Worm (Caenorhabditis elegans): Measurements from ENCODE around the gene smcr-8.

Gene smcr-8

ce11 chrIII:4984444-4985086 lies 14.6 kb upstream of the smcr-8 start, which contains the start of gene C27F2.7 (continued):
- TF ChIP-seq F33H1.4 (GFP tag; IDR thresholded peaks at IDR 0.05) (peak; percentile 76), lag-1 (GFP tag; IDR thresholded peaks at IDR 0.05) (no peak), Y56A3A.18 (GFP tag; IDR thresholded peaks at IDR 0.05) (no peak), ceh-27 (GFP tag; optimal IDR thresholded peaks at IDR 0.05) (no peak), F37B4.10 (GFP tag; IDR thresholded peaks at IDR 0.05) (no peak), dpl-1 (GFP tag; optimal IDR thresholded peaks at IDR 0.05) (peak; percentile 47), hmg-1.2 (GFP tag; IDR thresholded peaks at IDR 0.05) (peak; percentile 48), madf-3 (GFP tag; IDR thresholded peaks at IDR 0.05) (peak; percentile 70; the same call in 1 of the 2 replicates), ztf-6 (GFP tag; IDR thresholded peaks at IDR 0.05) (no peak), lin-54 (GFP tag; optimal IDR thresholded peaks at IDR 0.05) (peak; percentile 75), nfyb-1 (GFP tag; IDR thresholded peaks at IDR 0.05) (peak; percentile 95), F39B2.1 (GFP tag; IDR thresholded peaks at IDR 0.05) (no peak), pbrm-1 (GFP tag; IDR thresholded peaks at IDR 0.05) (peak; percentile 58; the same call in 1 of the 2 replicates)

DNA sequence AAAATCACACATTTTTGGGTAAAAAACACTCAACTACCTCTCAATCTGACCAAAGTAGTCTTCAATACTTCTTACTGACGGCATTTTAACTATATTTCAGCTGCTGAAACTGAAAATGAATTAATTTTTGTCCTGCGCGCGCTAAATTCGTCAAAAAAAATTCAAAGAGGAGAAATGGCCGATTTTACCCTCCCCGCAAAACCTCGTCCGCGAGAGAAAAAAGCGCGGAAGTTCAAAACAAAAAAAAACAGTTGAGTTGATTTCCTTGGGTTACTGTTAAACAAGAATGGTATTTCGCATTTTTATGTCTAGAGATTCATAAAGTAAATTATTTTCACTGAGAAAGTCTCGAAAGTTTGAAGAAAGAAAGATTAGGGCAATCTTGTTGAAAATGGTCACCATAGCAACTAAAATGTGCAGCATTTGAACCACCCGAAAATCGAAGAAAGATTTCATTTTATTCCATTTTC lies 12.3 kb upstream of the smcr-8 start, which contains the start of the genes C27F2.10 and wdr-60:
TSS of gene C27F2.10 (minus strand) at position 109 of the 470 bp plus-strand sequence.
TSS of gene wdr-60 (plus strand) at position 420 of the 470 bp plus-strand sequence.
- no peak for TF ChIP-seq gei-17 (GFP tag; optimal IDR thresholded peaks at IDR 0.05)
- no peak for TF ChIP-seq nhr-179 (tag; optimal IDR thresholded peaks at IDR 0.05)
- TF ChIP-seq Y53G8AR.9 (GFP tag; conservative IDR thresholded peaks at IDR 0.05): no peak
- TF ChIP-seq Y67H2A.10 (GFP tag; conservative IDR thresholded peaks at IDR 0.05): no peak
- TF ChIP-seq ekl-4 (GFP tag; IDR thresholded peaks at IDR 0.05): no peak
- peak; percentile 37; the same call in 1 of the 2 replicates for TF ChIP-seq F33H1.4 (GFP tag; IDR thresholded peaks at IDR 0.05)
- TF ChIP-seq lin-54 (GFP tag; optimal IDR thresholded peaks at IDR 0.05): peak; percentile 78
- peak; percentile 63 for TF ChIP-seq efl-1 (GFP tag; optimal IDR thresholded peaks at IDR 0.05)
- TF ChIP-seq dox-1 (GFP tag; IDR thresholded peaks at IDR 0.05): 0 out of 2 replicates have a peak, but pooled peaks have one; percentile 21
- no peak for TF ChIP-seq ztf-28 (GFP tag; IDR thresholded peaks at IDR 0.05)
- TF ChIP-seq madf-6 (GFP tag; IDR thresholded peaks at IDR 0.05): peak; percentile 63
- peak; percentile 17 for TF ChIP-seq lsl-1 (GFP tag; optimal IDR thresholded peaks at IDR 0.05)
- TF ChIP-seq madf-8 (GFP tag; conservative IDR thresholded peaks at IDR 0.05): 0 out of 2 replicates have a peak, but pooled peaks have one; percentile 5
- TF ChIP-seq dpl-1 (GFP tag; optimal IDR thresholded peaks at IDR 0.05): peak; percentile 58

DNA sequence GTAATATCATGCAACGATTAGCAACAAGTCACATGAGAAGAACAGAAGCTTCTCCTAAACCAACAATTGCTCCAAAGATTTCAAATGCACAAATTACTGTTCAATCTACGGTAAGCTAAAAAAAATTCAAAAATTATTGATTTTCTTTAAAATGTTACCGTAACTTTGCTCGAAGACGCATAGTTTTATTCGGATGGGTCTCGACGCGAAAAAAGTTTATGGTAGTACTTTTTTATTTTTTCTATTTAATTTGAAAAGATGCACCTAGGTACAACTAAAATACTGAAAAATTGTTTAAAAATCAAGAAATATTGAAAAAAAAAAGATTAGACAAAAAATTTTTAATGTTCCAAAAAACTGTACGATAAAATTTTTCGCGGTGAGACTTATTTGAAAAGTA lies 11.5 kb upstream of the smcr-8 start:
- TF ChIP-seq F33H1.4 (GFP tag; IDR thresholded peaks at IDR 0.05) (peak; percentile 85), lsl-1 (GFP tag; optimal IDR thresholded peaks at IDR 0.05) (peak; percentile 92), mes-4 (tag; optimal IDR thresholded peaks at IDR 0.05) (no peak), lin-54 (GFP tag; optimal IDR thresholded peaks at IDR 0.05) (peak; percentile 7), xnd-1 (tag; optimal IDR thresholded peaks at IDR 0.05) (peak; percentile 81), madf-6 (GFP tag; IDR thresholded peaks at IDR 0.05) (peak; percentile 84), madf-8 (GFP tag; conservative IDR thresholded peaks at IDR 0.05) (peak; percentile 62), lin-40 (tag; optimal IDR thresholded peaks at IDR 0.05) (no peak), pha-4 (tag; optimal IDR thresholded peaks at IDR 0.05) (no peak), pbrm-1 (GFP tag; IDR thresholded peaks at IDR 0.05) (no peak)

DNA sequence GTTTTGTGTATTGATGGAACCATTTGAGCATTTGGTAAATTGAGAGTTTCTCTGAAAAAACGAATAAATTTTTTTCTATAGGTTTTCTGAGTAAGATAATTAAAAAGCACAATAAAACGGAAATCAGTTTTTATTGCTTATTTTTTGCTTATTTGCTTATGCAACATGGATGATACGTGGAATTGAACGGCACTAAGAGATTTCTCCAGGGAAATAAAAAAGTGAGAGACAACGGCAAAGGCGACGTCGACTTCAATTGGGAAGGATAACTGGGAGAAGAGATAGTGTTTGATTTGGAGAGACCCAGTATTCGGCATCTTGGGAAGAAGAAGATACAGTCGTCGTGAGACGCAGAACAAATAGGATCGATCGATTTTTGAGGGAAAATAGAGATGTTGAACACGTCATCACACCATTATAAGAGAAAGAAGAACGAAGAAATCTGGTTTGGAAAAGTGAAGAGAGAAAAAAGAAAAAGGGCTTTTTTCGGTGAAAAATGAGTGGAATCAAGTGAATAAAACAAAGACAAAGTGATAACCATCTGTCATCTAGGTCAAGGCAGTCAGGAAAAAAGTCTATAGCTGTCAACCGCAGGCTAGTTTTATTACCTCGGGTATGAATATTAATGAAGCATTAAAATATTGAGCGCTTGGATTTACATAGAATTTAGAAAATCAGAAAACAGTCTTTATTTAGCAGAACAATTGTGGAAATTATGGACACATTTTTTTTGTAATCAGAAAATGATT lies 890 bp upstream of the smcr-8 start, which contains the start of gene tmem-131:
TSS of gene tmem-131 (minus strand) at position 51 of the 749 bp plus-strand sequence.
- TF ChIP-seq F57C9.4 (tag; optimal IDR thresholded peaks at IDR 0.05): no peak
- peak; percentile 64 for TF ChIP-seq hmg-1.2 (GFP tag; IDR thresholded peaks at IDR 0.05)
- TF ChIP-seq dox-1 (GFP tag; IDR thresholded peaks at IDR 0.05): no peak
- TF ChIP-seq let-607 (tag; optimal IDR thresholded peaks at IDR 0.05): peak in 1 of 2 experiments; percentile 43
- no peak for TF ChIP-seq K12H6.12 (tag; optimal IDR thresholded peaks at IDR 0.05)
- no peak for TF ChIP-seq sptf-2 (GFP tag; optimal IDR thresholded peaks at IDR 0.05)
- peak; percentile 82 for TF ChIP-seq aptf-2 (GFP tag; conservative IDR thresholded peaks at IDR 0.05)
- TF ChIP-seq snpc-4 (GFP tag; optimal IDR thresholded peaks at IDR 0.05): no peak
- TF ChIP-seq snpc-4 (tag; optimal IDR thresholded peaks at IDR 0.05): no peak

Measured in whole organism, young adult.